Fruit fly (Drosophila melanogaster) whole organism, embryonic: Measurements from ENCODE around the gene Hip1.

Experiments used
- ATbp ChIP-seq: fragments of 200-800 bp; sonication (Bioruptor generic); optimal IDR thresholded peaks from 2 replicates; lab custom pipeline; 2017; ENCODE audit warnings: missing biosample characterization, mild to moderate bottlenecking, missing genetic modification characterization, missing genetic modification reagents
- Ada2b ChIP-seq: fragments of 200-800 bp; sonication (Bioruptor generic); IDR thresholded peaks from 2 replicates; pipeline ENCODE4 v1.3.6; 2022; ENCODE audit warnings: missing biosample characterization, missing genetic modification characterization
- B-H1 ChIP-seq: fragments of 200-800 bp; sonication (Bioruptor generic); IDR thresholded peaks from 3 replicates; pipeline ENCODE4 v1.3.6; 2022; ENCODE audit warnings: missing biosample characterization, missing genetic modification characterization
- BEAF-32 ChIP-seq: fragments of 200-800 bp; sonication (Bioruptor generic); optimal IDR thresholded peaks from 3 replicates; lab custom pipeline; 2017; ENCODE audit warnings: missing biosample characterization, missing genetic modification characterization, mild to moderate bottlenecking, moderate library complexity, missing genetic modification reagents
- CG10366 ChIP-seq: fragments of 200-800 bp; sonication (Bioruptor generic); IDR thresholded peaks from 2 replicates; pipeline ENCODE4 v1.3.6; 2022; ENCODE audit warnings: missing biosample characterization, missing genetic modification characterization
- CG11398 ChIP-seq: fragments of 200-800 bp; sonication (Bioruptor generic); optimal IDR thresholded peaks from 2 replicates; lab custom pipeline; 2016; ENCODE audit warnings: missing biosample characterization, missing genetic modification characterization
- CG11695 ChIP-seq: fragments of 200-800 bp; sonication (Bioruptor generic); IDR thresholded peaks from 3 replicates; pipeline ENCODE4 v1.3.6; 2022; ENCODE audit warnings: missing biosample characterization, missing genetic modification characterization
- CG17328 ChIP-seq: fragments of 200-800 bp; sonication (Bioruptor generic); IDR thresholded peaks from 2 replicates; pipeline ENCODE4 v1.3.6; 2022; ENCODE audit warnings: missing biosample characterization, missing genetic modification characterization
- CG17361 ChIP-seq: fragments of 200-800 bp; sonication (Bioruptor generic); IDR thresholded peaks from 3 replicates; pipeline ENCODE4 v1.3.6; 2022; ENCODE audit warnings: missing biosample characterization, missing genetic modification characterization
- CG17568 ChIP-seq: fragments of 200-800 bp; sonication (Bioruptor generic); optimal IDR thresholded peaks from 2 replicates; lab custom pipeline; 2018; ENCODE audit warnings: missing biosample characterization, mild to moderate bottlenecking, missing genetic modification characterization, moderate library complexity
- CG18011 ChIP-seq: fragments of 200-800 bp; sonication (Bioruptor generic); optimal IDR thresholded peaks from 2 replicates; lab custom pipeline; 2017; ENCODE audit warnings: missing biosample characterization, missing genetic modification characterization, mild to moderate bottlenecking, moderate library complexity, missing genotype
- CG18599 ChIP-seq: fragments of 200-800 bp; sonication (Bioruptor generic); optimal IDR thresholded peaks from 3 replicates; lab custom pipeline; 2017; ENCODE audit warnings: missing biosample characterization, missing genetic modification characterization, mild to moderate bottlenecking, moderate library complexity, missing genetic modification reagents
- CG32767 ChIP-seq: fragments of 200-800 bp; sonication (Bioruptor generic); IDR thresholded peaks from 2 replicates; pipeline ENCODE4 v1.3.6; 2022; ENCODE audit warnings: missing biosample characterization, missing genetic modification characterization
- CG7839 ChIP-seq: fragments of 200-800 bp; sonication (Bioruptor generic); optimal IDR thresholded peaks from 3 replicates; lab custom pipeline; 2018; ENCODE audit warnings: missing biosample characterization, mild to moderate bottlenecking, missing genetic modification characterization, moderate library complexity
- CG7928 ChIP-seq: fragments of 200-800 bp; sonication (Bioruptor generic); optimal IDR thresholded peaks from 2 replicates; lab custom pipeline; 2017; ENCODE audit warnings: missing biosample characterization, mild to moderate bottlenecking, missing genetic modification characterization
- CG8388 ChIP-seq: fragments of 200-800 bp; sonication (Bioruptor generic); optimal IDR thresholded peaks from 2 replicates; lab custom pipeline; 2019; ENCODE audit warnings: missing biosample characterization, mild to moderate bottlenecking, missing genetic modification characterization, moderate library complexity
- CG9215 ChIP-seq: fragments of 200-800 bp; sonication (Bioruptor generic); IDR thresholded peaks from 2 replicates; pipeline ENCODE4 v1.3.6; 2022; ENCODE audit warnings: missing biosample characterization, missing genetic modification characterization
- D19B ChIP-seq: fragments of 200-800 bp; sonication (Bioruptor generic); optimal IDR thresholded peaks from 2 replicates; lab custom pipeline; 2017; ENCODE audit warnings: missing biosample characterization, mild to moderate bottlenecking, missing genetic modification characterization
- Doc3 ChIP-seq: fragments of 200-800 bp; sonication (Bioruptor generic); IDR thresholded peaks from 3 replicates; pipeline ENCODE4 v1.3.6; 2022; ENCODE audit warnings: missing biosample characterization, missing genetic modification characterization; ENCODE audit not compliant: partially characterized antibody
- E2f2 ChIP-seq: fragments of 200-800 bp; sonication (Bioruptor generic); IDR thresholded peaks from 2 replicates; pipeline ENCODE4 v1.3.6; 2022; ENCODE audit warnings: missing biosample characterization, missing genetic modification characterization
- HLH3B ChIP-seq: fragments of 200-800 bp; sonication (Bioruptor generic); IDR thresholded peaks from 2 replicates; pipeline ENCODE4 v1.3.6; 2022; ENCODE audit warnings: missing biosample characterization, missing genetic modification characterization
- Hmr ChIP-seq: fragments of 200-800 bp; sonication (Bioruptor generic); optimal IDR thresholded peaks from 3 replicates; lab custom pipeline; 2017; ENCODE audit warnings: mild to moderate bottlenecking, missing biosample characterization, missing genetic modification reagents, missing genetic modification characterization
- Lpt ChIP-seq: fragments of >200 bp; optimal IDR thresholded peaks from 2 replicates; lab custom pipeline; 2018; ENCODE audit warnings: missing biosample characterization, missing genetic modification characterization
- MBD-R2 ChIP-seq: fragments of 200-800 bp; sonication (Bioruptor generic); IDR thresholded peaks from 2 replicates; pipeline ENCODE4 v1.3.6; 2022; ENCODE audit warnings: missing biosample characterization, missing genetic modification characterization
- MTF-1 ChIP-seq: fragments of 200-800 bp; sonication (Bioruptor generic); optimal IDR thresholded peaks from 2 replicates; lab custom pipeline; 2018; ENCODE audit warnings: missing biosample characterization, mild to moderate bottlenecking, missing genetic modification characterization, borderline replicate concordance
- Mad ChIP-seq: fragments of 200-800 bp; sonication (Bioruptor generic); optimal IDR thresholded peaks from 2 replicates; lab custom pipeline; 2016; ENCODE audit warnings: missing biosample characterization, missing genetic modification characterization
- Nf-YC ChIP-seq: fragments of 200-800 bp; optimal IDR thresholded peaks from 3 replicates; lab custom pipeline; 2019; ENCODE audit warnings: missing biosample characterization, mild to moderate bottlenecking, missing genetic modification characterization, moderate library complexity
- Oaz ChIP-seq: fragments of 200-800 bp; sonication (Bioruptor generic); IDR thresholded peaks from 2 replicates; pipeline ENCODE4 v1.3.6; 2022; ENCODE audit warnings: missing biosample characterization, missing genetic modification characterization
- Ptx1 ChIP-seq: fragments of 200-800 bp; sonication (Bioruptor generic); IDR thresholded peaks from 2 replicates; pipeline ENCODE4 v1.3.6; 2022; ENCODE audit warnings: missing biosample characterization, missing genetic modification characterization
- Ravus ChIP-seq: fragments of 200-800 bp; sonication (Bioruptor generic); IDR thresholded peaks from 2 replicates; pipeline ENCODE4 v1.3.6; 2022; ENCODE audit warnings: missing biosample characterization, missing genetic modification characterization
- Usf ChIP-seq: fragments of 200-800 bp; sonication (Bioruptor generic); optimal IDR thresholded peaks from 2 replicates; lab custom pipeline; 2017; ENCODE audit warnings: missing genotype, missing biosample characterization, missing genetic modification characterization
- Xrp1 ChIP-seq: fragments of 200-800 bp; sonication (Bioruptor generic); IDR thresholded peaks from 2 replicates; pipeline ENCODE4 v1.3.6; 2022; ENCODE audit warnings: missing biosample characterization, missing genetic modification characterization
- YL-1 ChIP-seq: fragments of 200-800 bp; sonication (Bioruptor generic); optimal IDR thresholded peaks from 3 replicates; lab custom pipeline; 2017; ENCODE audit warnings: missing biosample characterization, mild to moderate bottlenecking, missing genetic modification characterization
- ab ChIP-seq: fragments of 200-800 bp; sonication (Bioruptor generic); optimal IDR thresholded peaks from 2 replicates; lab custom pipeline; 2016; ENCODE audit warnings: missing biosample characterization, missing genetic modification characterization
- ara ChIP-seq: fragments of 200-800 bp; sonication (Bioruptor generic); IDR thresholded peaks from 2 replicates; pipeline ENCODE4 v1.3.6; 2022; ENCODE audit warnings: missing biosample characterization, missing genetic modification characterization
- ash1 ChIP-seq: fragments of 200-800 bp; sonication (Bioruptor generic); optimal IDR thresholded peaks from 2 replicates; lab custom pipeline; 2018; ENCODE audit warnings: missing biosample characterization, mild to moderate bottlenecking, missing genetic modification characterization
- crc ChIP-seq: fragments of 200-800 bp; sonication (Bioruptor generic); optimal IDR thresholded peaks from 2 replicates; lab custom pipeline; 2016; ENCODE audit warnings: missing biosample characterization, missing genetic modification characterization
- cwo ChIP-seq: fragments of 200-800 bp; sonication (Bioruptor generic); optimal IDR thresholded peaks from 3 replicates; lab custom pipeline; 2017; ENCODE audit warnings: missing biosample characterization, missing genetic modification characterization, mild to moderate bottlenecking, moderate library complexity, missing genetic modification reagents
- dpn ChIP-seq, 2 experiments: fragments of 200-800 bp; sonication (Bioruptor generic); optimal IDR thresholded peaks; 3 replicates each; lab custom pipeline; 2016; ENCODE audit warnings: missing biosample characterization in 2 of 2, missing genetic modification characterization in 2 of 2
- en ChIP-seq: fragments of 200-800 bp; sonication (Bioruptor generic); optimal IDR thresholded peaks from 2 replicates; lab custom pipeline; 2016; ENCODE audit warnings: missing biosample characterization, missing genetic modification characterization
- fd3F ChIP-seq: fragments of 200-800 bp; sonication (Bioruptor generic); optimal IDR thresholded peaks from 2 replicates; lab custom pipeline; 2018; ENCODE audit warnings: missing biosample characterization, mild to moderate bottlenecking, missing genetic modification characterization, moderate library complexity
- grau ChIP-seq: fragments of 200-800 bp; optimal IDR thresholded peaks from 3 replicates; lab custom pipeline; 2019; ENCODE audit warnings: missing biosample characterization, mild to moderate bottlenecking, missing genetic modification characterization, moderate library complexity
- h ChIP-seq: fragments of >200 bp; optimal IDR thresholded peaks from 2 replicates; lab custom pipeline; 2017
- pan ChIP-seq, 4 experiments: fragments of >200 bp in 3 of 4; fragments of 200-800 bp in 1 of 4; sonication (Bioruptor generic) in 1 of 4; optimal IDR thresholded peaks in 3 of 4; IDR thresholded peaks in 1 of 4; 2 replicates each; pipeline versions ENCODE4 v1.3.6 to Lab custom; 2017 to 2022; ENCODE audit warnings: missing biosample characterization in 2 of 4, missing genetic modification characterization in 2 of 4, mixed read lengths in 1 of 4
- pfk ChIP-seq: fragments of 200-800 bp; sonication (Bioruptor generic); optimal IDR thresholded peaks from 2 replicates; lab custom pipeline; 2018; ENCODE audit warnings: missing biosample characterization, mild to moderate bottlenecking, missing genetic modification characterization, moderate library complexity
- psq ChIP-seq: fragments of 200-800 bp; sonication (Bioruptor generic); optimal IDR thresholded peaks from 2 replicates; lab custom pipeline; 2017; ENCODE audit warnings: missing biosample characterization, missing genetic modification characterization
- scrt ChIP-seq: fragments of 200-800 bp; sonication (Bioruptor generic); optimal IDR thresholded peaks from 2 replicates; lab custom pipeline; 2018; ENCODE audit warnings: missing biosample characterization, mild to moderate bottlenecking, missing genetic modification characterization, moderate library complexity
- sens ChIP-seq: fragments of 200-800 bp; sonication (Bioruptor generic); peaks from one replicate; lab custom pipeline; 2016; ENCODE audit warnings: missing biosample characterization, missing genetic modification characterization
- shn ChIP-seq: fragments of 200-800 bp; sonication (Bioruptor generic); optimal IDR thresholded peaks from 3 replicates; lab custom pipeline; 2016; ENCODE audit warnings: missing biosample characterization, missing genetic modification characterization
- tll ChIP-seq, 2 experiments: fragments of 200-800 bp in 1 of 2; fragments of >200 bp in 1 of 2; sonication (Bioruptor generic) in 1 of 2; optimal IDR thresholded peaks; 2 replicates each; lab custom pipeline; 2017 to 2019; ENCODE audit warnings: missing biosample characterization in 2 of 2, missing genetic modification characterization in 2 of 2, mild to moderate bottlenecking in 1 of 2, moderate library complexity in 1 of 2
- vvl ChIP-seq: fragments of 200-800 bp; sonication (Bioruptor generic); IDR thresholded peaks from 2 replicates; pipeline ENCODE4 v1.3.6; 2022; ENCODE audit warnings: missing biosample characterization, missing genetic modification characterization
- wek ChIP-seq: fragments of 200-800 bp; sonication (Bioruptor generic); optimal IDR thresholded peaks from 3 replicates; lab custom pipeline; 2018; ENCODE audit warnings: missing biosample characterization, mild to moderate bottlenecking, missing genetic modification characterization, moderate library complexity

Hip1 gene

dm6 chr3L:12794532-12794931 is 21.2 kb upstream of the Hip1 start (continued):
- TF ChIP-seq h (lab: Kevin White, UChicago) (no peak), pan (optimal IDR thresholded peaks at IDR 0.05; lab: Kevin White, UChicago) (no peak), pan (GFP tag; optimal IDR thresholded peaks at IDR 0.05 in 1 of 2, IDR thresholded peaks at IDR 0.05 in 1 of 2) (no peak), CG8388 (GFP tag; lab: Kevin White, UChicago) (no peak), Ptx1 (GFP tag; lab: Robert Waterston, UW) (no peak), fd3F (GFP tag; lab: Kevin White, UChicago) (no peak), Ravus (GFP tag; lab: Robert Waterston, UW) (no peak), ara (GFP tag; lab: Robert Waterston, UW) (no peak), Doc3 (GFP tag; lab: Robert Waterston, UW) (peak; percentile 81), crc (GFP tag; lab: Kevin White, UChicago) (no peak), pfk (peak; percentile 5), CG10366 (GFP tag; lab: Robert Waterston, UW) (no peak), CG17328 (no peak), ab (GFP tag; lab: Kevin White, UChicago) (no peak), CG11398 (no peak), YL-1 (GFP tag; lab: Kevin White, UChicago) (peak; percentile 55), dpn (GFP tag; optimal IDR thresholded peaks at IDR 0.05; lab: Kevin White, UChicago) (no peak), CG18011 (GFP tag; lab: Kevin White, UChicago) (no peak), scrt (GFP tag; lab: Kevin White, UChicago) (no peak), Ada2b (no peak), MBD-R2 (peak; percentile 71), BEAF-32 (peak; percentile 82), Oaz (GFP tag; lab: Robert Waterston, UW) (no peak), cwo (GFP tag; lab: Kevin White, UChicago) (no peak), shn (no peak), Hmr (peak; percentile 41), D19B (GFP tag; lab: Kevin White, UChicago) (no peak), CG18599 (GFP tag; lab: Kevin White, UChicago) (no peak), CG11695 (no peak), Lpt (GFP tag; lab: Kevin White, UChicago) (no peak), HLH3B (GFP tag; lab: Robert Waterston, UW) (no peak), CG32767 (GFP tag; lab: Robert Waterston, UW) (0 out of 2 replicates have a peak, but pooled peaks have one; percentile 19), sens (GFP tag; lab: Kevin White, UChicago) (no peak), Nf-YC (tag; lab: Kevin White, UChicago) (peak; percentile 88), Xrp1 (GFP tag; lab: Robert Waterston, UW) (no peak), wek (no peak), Mad (GFP tag; lab: Kevin White, UChicago) (no peak), E2f2 (GFP tag; lab: Robert Waterston, UW) (peak; percentile 96), ATbp (GFP tag; lab: Kevin White, UChicago) (no peak), MTF-1 (GFP tag; lab: Kevin White, UChicago) (no peak), B-H1 (GFP tag; lab: Robert Waterston, UW) (no peak), en (GFP tag; lab: Kevin White, UChicago) (no peak), CG7839 (tag; lab: Kevin White, UChicago) (no peak), vvl (GFP tag; lab: Robert Waterston, UW) (no peak; the same call in 1 of the 2 replicates), CG17361 (GFP tag; lab: Robert Waterston, UW) (no peak), CG17568 (GFP tag; lab: Kevin White, UChicago) (no peak), psq (GFP tag; lab: Kevin White, UChicago) (no peak), tll (GFP tag; optimal IDR thresholded peaks at IDR 0.05; lab: Kevin White, UChicago) (no peak), CG7928 (GFP tag; lab: Kevin White, UChicago) (no peak), CG9215 (GFP tag; lab: Robert Waterston, UW) (no peak), ash1 (GFP tag; lab: Kevin White, UChicago) (no peak), Usf (GFP tag; lab: Kevin White, UChicago) (no peak), grau (tag; lab: Kevin White, UChicago) (no peak)
